Fruit fly (Drosophila melanogaster): ENCODE measurements around the gene Ugt307A1.

Ugt307A1 gene

dm6 chr2L:7056189-7056926 is 11.4 kb upstream of the Ugt307A1 start, which contains the start of gene Mnn1 (continued):
- TF ChIP-seq Drgx (GFP tag; IDR thresholded peaks at IDR 0.05), result no peak
- peak; percentile 42 for TF ChIP-seq ERR (GFP tag; optimal IDR thresholded peaks at IDR 0.05)
- no peak for TF ChIP-seq CG8281 (tag; optimal IDR thresholded peaks at IDR 0.05)
- no peak for TF ChIP-seq disco-r (GFP tag; optimal IDR thresholded peaks at IDR 0.05)
- TF ChIP-seq CG13894 (tag; optimal IDR thresholded peaks at IDR 0.05), result no peak
- no peak for TF ChIP-seq CG7372 (GFP tag; IDR thresholded peaks at IDR 0.05)
- no peak for TF ChIP-seq Deaf1 (tag; optimal IDR thresholded peaks at IDR 0.05)
- TF ChIP-seq luna (GFP tag; optimal IDR thresholded peaks at IDR 0.05), result no peak
- no peak for TF ChIP-seq CG4328 (GFP tag; optimal IDR thresholded peaks at IDR 0.05)
- TF ChIP-seq CG3838 (GFP tag; optimal IDR thresholded peaks at IDR 0.05), result no peak
- TF ChIP-seq Rfx (GFP tag; IDR thresholded peaks at IDR 0.05), result peak; percentile 72
- peak; percentile 56 for TF ChIP-seq CG3163 (GFP tag; optimal IDR thresholded peaks at IDR 0.05)
- no peak; the same call in 1 of the 2 replicates for TF ChIP-seq lmd (GFP tag; IDR thresholded peaks at IDR 0.05)
- TF ChIP-seq Hmx (GFP tag; optimal IDR thresholded peaks at IDR 0.05), result no peak
- peak; percentile 44 for TF ChIP-seq pb (GFP tag; optimal IDR thresholded peaks at IDR 0.05)
- TF ChIP-seq ash1 (GFP tag; optimal IDR thresholded peaks at IDR 0.05), result no peak
- no peak for TF ChIP-seq lola (GFP tag; optimal IDR thresholded peaks at IDR 0.05)
- no peak for TF ChIP-seq CG9817 (tag; optimal IDR thresholded peaks at IDR 0.05)
- no peak for TF ChIP-seq CG31388 (GFP tag; optimal IDR thresholded peaks at IDR 0.05)
- TF ChIP-seq E2f1 (GFP tag; IDR thresholded peaks at IDR 0.05), result 0 out of 2 replicates have a peak, but pooled peaks have one; percentile 15
- TF ChIP-seq gsb-n (tag; optimal IDR thresholded peaks at IDR 0.05), result no peak
- TF ChIP-seq CG17912 (GFP tag; optimal IDR thresholded peaks at IDR 0.05), result peak; percentile 34
- no peak for TF ChIP-seq hbn (GFP tag; IDR thresholded peaks at IDR 0.05; ENCODE audit: partially characterized antibody)
- no peak for TF ChIP-seq ap (GFP tag; IDR thresholded peaks at IDR 0.05)
- TF ChIP-seq p53 (GFP tag; optimal IDR thresholded peaks at IDR 0.05), result peak; percentile 84
- TF ChIP-seq H15 (GFP tag; IDR thresholded peaks at IDR 0.05), result no peak
- no peak for TF ChIP-seq CG13775 (GFP tag; optimal IDR thresholded peaks at IDR 0.05)
- no peak for TF ChIP-seq fd102C (GFP tag; optimal IDR thresholded peaks at IDR 0.05)
- TF ChIP-seq CG18619 (GFP tag; optimal IDR thresholded peaks at IDR 0.05), result no peak
- TF ChIP-seq cas (GFP tag; IDR thresholded peaks at IDR 0.05), result no peak
- TF ChIP-seq CG7839 (tag; optimal IDR thresholded peaks at IDR 0.05), result no peak
- TF ChIP-seq CG6254 (GFP tag; optimal IDR thresholded peaks at IDR 0.05), result peak; percentile 44
- TF ChIP-seq Dref (GFP tag; IDR thresholded peaks at IDR 0.05), result 0 out of 2 replicates have a peak, but pooled peaks have one; percentile 43
- no peak for TF ChIP-seq psq (GFP tag; optimal IDR thresholded peaks at IDR 0.05)
- peak; percentile 24 for TF ChIP-seq pho (GFP tag; optimal IDR thresholded peaks at IDR 0.05)
- TF ChIP-seq CG7745 (tag; optimal IDR thresholded peaks at IDR 0.05), result no peak
- no peak for TF ChIP-seq CG14667 (GFP tag; IDR thresholded peaks at IDR 0.05)
- no peak for TF ChIP-seq CG5180 (GFP tag; optimal IDR thresholded peaks at IDR 0.05)
- TF ChIP-seq z (GFP tag; IDR thresholded peaks at IDR 0.05), result no peak
- TF ChIP-seq Dbx (GFP tag; IDR thresholded peaks at IDR 0.05), result peak; percentile 51; the same call in 2 of the 3 replicates
- peak; percentile 65 for TF ChIP-seq ems (GFP tag; optimal IDR thresholded peaks at IDR 0.05)
- TF ChIP-seq CG8924 (tag; optimal IDR thresholded peaks at IDR 0.05), result peak; percentile 37
- TF ChIP-seq sob (GFP tag; IDR thresholded peaks at IDR 0.05), result peak; percentile 30
- no peak for TF ChIP-seq fu2 (GFP tag; optimal IDR thresholded peaks at IDR 0.05)
- TF ChIP-seq CG4820 (GFP tag; optimal IDR thresholded peaks at IDR 0.05), result peak; percentile 10
- no peak for TF ChIP-seq CkIIα-i1 (GFP tag; IDR thresholded peaks at IDR 0.05)
- peak; percentile 84 for TF ChIP-seq gfzf (GFP tag; optimal IDR thresholded peaks at IDR 0.05)
- no peak for TF ChIP-seq CG17328 (GFP tag; IDR thresholded peaks at IDR 0.05)
- TF ChIP-seq GATAe (GFP tag; conservative IDR thresholded peaks at IDR 0.05), result no peak
- peak; percentile 31; the same call in 1 of the 2 replicates for TF ChIP-seq vvl (GFP tag; IDR thresholded peaks at IDR 0.05)
- no peak for TF ChIP-seq danr (GFP tag; IDR thresholded peaks at IDR 0.05)
